Fruit fly (Drosophila melanogaster) whole organism, embryonic: ENCODE measurements around the gene Moe.

ENCODE experiments used
- Adf1 ChIP-seq: fragments of 200-800 bp; sonication (Bioruptor generic); IDR thresholded peaks from 2 replicates; pipeline ENCODE4 v1.3.6; 2022; ENCODE audit warnings: missing biosample characterization, missing genetic modification characterization
- Aef1 ChIP-seq: fragments of 200-800 bp; sonication (Bioruptor generic); IDR thresholded peaks from 3 replicates; pipeline ENCODE4 v1.3.6; 2022; ENCODE audit warnings: missing biosample characterization, missing genetic modification characterization
- CG1024 ChIP-seq: fragments of 200-800 bp; sonication (Bioruptor generic); IDR thresholded peaks from 2 replicates; pipeline ENCODE4 v1.3.6; 2022; ENCODE audit warnings: missing biosample characterization, missing genetic modification characterization
- CG10543 ChIP-seq: fragments of 200-800 bp; sonication (Bioruptor generic); optimal IDR thresholded peaks from 3 replicates; lab custom pipeline; 2017; ENCODE audit warnings: missing biosample characterization, mild to moderate bottlenecking, missing genetic modification characterization, moderate library complexity
- CG11456 ChIP-seq: fragments of 200-800 bp; sonication (Bioruptor generic); IDR thresholded peaks from 3 replicates; pipeline ENCODE4 v1.3.6; 2022; ENCODE audit warnings: missing biosample characterization, missing genetic modification characterization
- CG11504 ChIP-seq: fragments of 200-800 bp; sonication (Bioruptor generic); optimal IDR thresholded peaks from 3 replicates; lab custom pipeline; 2019; ENCODE audit warnings: missing biosample characterization, mild to moderate bottlenecking, missing genetic modification characterization, moderate library complexity
- CG12391 ChIP-seq: fragments of 200-800 bp; sonication (Bioruptor generic); optimal IDR thresholded peaks from 3 replicates; lab custom pipeline; 2018; ENCODE audit warnings: missing biosample characterization, mild to moderate bottlenecking, missing genetic modification characterization, moderate library complexity
- CG15011 ChIP-seq: fragments of 200-800 bp; sonication (Bioruptor generic); optimal IDR thresholded peaks from 3 replicates; lab custom pipeline; 2018; ENCODE audit warnings: missing biosample characterization, mild to moderate bottlenecking, missing genetic modification characterization
- CG1529 ChIP-seq: fragments of 200-800 bp; sonication (Bioruptor generic); optimal IDR thresholded peaks from 3 replicates; lab custom pipeline; 2018; ENCODE audit warnings: missing biosample characterization, missing genetic modification characterization
- CG15601 ChIP-seq: fragments of 200-800 bp; sonication (Bioruptor generic); optimal IDR thresholded peaks from 3 replicates; lab custom pipeline; 2019; ENCODE audit warnings: missing biosample characterization, mild to moderate bottlenecking, missing genetic modification characterization, moderate library complexity
- CG2678 ChIP-seq: fragments of 200-800 bp; sonication (Bioruptor generic); optimal IDR thresholded peaks from 3 replicates; lab custom pipeline; 2019; ENCODE audit warnings: missing biosample characterization, mild to moderate bottlenecking, missing genetic modification characterization, moderate library complexity
- CG2875 ChIP-seq: fragments of 200-800 bp; sonication (Bioruptor generic); optimal IDR thresholded peaks from 2 replicates; lab custom pipeline; 2017; ENCODE audit warnings: missing biosample characterization, mild to moderate bottlenecking, missing genetic modification characterization, missing genetic modification reagents
- CG30020 ChIP-seq: fragments of 200-800 bp; optimal IDR thresholded peaks from 2 replicates; lab custom pipeline; 2019; ENCODE audit warnings: missing biosample characterization, mild to moderate bottlenecking, missing genetic modification characterization, moderate library complexity
- CG3065 ChIP-seq: fragments of 200-800 bp; sonication (Bioruptor generic); optimal IDR thresholded peaks from 2 replicates; lab custom pipeline; 2016; ENCODE audit warnings: missing biosample characterization, missing genetic modification characterization
- CG5180 ChIP-seq: fragments of 200-800 bp; sonication (Bioruptor generic); optimal IDR thresholded peaks from 3 replicates; lab custom pipeline; 2017; ENCODE audit warnings: missing biosample characterization, missing genetic modification characterization, mild to moderate bottlenecking, moderate library complexity, missing genetic modification reagents
- CG8765 ChIP-seq: fragments of 200-800 bp; sonication (Bioruptor generic); IDR thresholded peaks from 2 replicates; pipeline ENCODE4 v1.3.6; 2022; ENCODE audit warnings: missing biosample characterization, missing genetic modification characterization
- Dip3 ChIP-seq: fragments of 200-800 bp; sonication (Bioruptor generic); optimal IDR thresholded peaks from 3 replicates; lab custom pipeline; 2016; ENCODE audit warnings: missing biosample characterization, missing genetic modification characterization
- Eip74EF ChIP-seq, 2 experiments: fragments of 200-800 bp in 1 of 2; fragments of >200 bp in 1 of 2; sonication (Bioruptor generic) in 1 of 2; optimal IDR thresholded peaks; 2 replicates each; lab custom pipeline; 2017 to 2019; ENCODE audit warnings: missing biosample characterization in 2 of 2, missing genetic modification characterization in 2 of 2, mild to moderate bottlenecking in 1 of 2, moderate library complexity in 1 of 2
- Fer2 ChIP-seq: fragments of 200-800 bp; sonication (Bioruptor generic); optimal IDR thresholded peaks from 2 replicates; lab custom pipeline; 2018; ENCODE audit warnings: missing biosample characterization, mild to moderate bottlenecking, missing genetic modification characterization, moderate library complexity
- H2.0 ChIP-seq: fragments of 200-800 bp; sonication (Bioruptor generic); IDR thresholded peaks from 2 replicates; pipeline ENCODE4 v1.3.6; 2022; ENCODE audit warnings: missing biosample characterization, missing genetic modification characterization
- HLH3B ChIP-seq: fragments of 200-800 bp; sonication (Bioruptor generic); IDR thresholded peaks from 2 replicates; pipeline ENCODE4 v1.3.6; 2022; ENCODE audit warnings: missing biosample characterization, missing genetic modification characterization
- HmgZ ChIP-seq: fragments of 200-800 bp; sonication (Bioruptor generic); optimal IDR thresholded peaks from 2 replicates; lab custom pipeline; 2018; ENCODE audit warnings: missing biosample characterization, mild to moderate bottlenecking, missing genetic modification characterization
- Hr39 ChIP-seq: fragments of >200 bp; optimal IDR thresholded peaks from 2 replicates; lab custom pipeline; 2017
- NfI ChIP-seq: fragments of 200-800 bp; sonication (Bioruptor generic); optimal IDR thresholded peaks from 3 replicates; lab custom pipeline; 2018; ENCODE audit warnings: missing biosample characterization, mild to moderate bottlenecking, missing genetic modification characterization, moderate library complexity
- Ptx1 ChIP-seq: fragments of 200-800 bp; sonication (Bioruptor generic); IDR thresholded peaks from 2 replicates; pipeline ENCODE4 v1.3.6; 2022; ENCODE audit warnings: missing biosample characterization, missing genetic modification characterization
- Sry-δ ChIP-seq: fragments of 200-800 bp; sonication (Bioruptor generic); optimal IDR thresholded peaks from 2 replicates; lab custom pipeline; 2016; ENCODE audit warnings: missing biosample characterization, missing genetic modification characterization
- Vsx1 ChIP-seq: fragments of 200-800 bp; sonication (Bioruptor generic); optimal IDR thresholded peaks from 2 replicates; lab custom pipeline; 2017; ENCODE audit warnings: missing biosample characterization, mild to moderate bottlenecking, missing genetic modification characterization, missing genetic modification reagents
- ac ChIP-seq: fragments of 200-800 bp; sonication (Bioruptor generic); optimal IDR thresholded peaks from 3 replicates; lab custom pipeline; 2017; ENCODE audit warnings: missing biosample characterization, mild to moderate bottlenecking, missing genetic modification characterization
- ap ChIP-seq: fragments of 200-800 bp; sonication (Bioruptor generic); IDR thresholded peaks from 2 replicates; pipeline ENCODE4 v1.3.6; 2022; ENCODE audit warnings: missing biosample characterization, missing genetic modification characterization
- bbx ChIP-seq: fragments of 200-800 bp; sonication (Bioruptor generic); IDR thresholded peaks from 2 replicates; pipeline ENCODE4 v1.3.6; 2022; ENCODE audit warnings: missing biosample characterization, missing genetic modification characterization; ENCODE audit not compliant: partially characterized antibody
- bowl ChIP-seq: fragments of 200-800 bp; sonication (Bioruptor generic); IDR thresholded peaks from 2 replicates; pipeline ENCODE4 v1.3.6; 2022; ENCODE audit warnings: missing biosample characterization, missing genetic modification characterization
- da ChIP-seq: fragments of 200-800 bp; sonication (Bioruptor generic); optimal IDR thresholded peaks from 2 replicates; lab custom pipeline; 2016; ENCODE audit warnings: missing biosample characterization, missing genetic modification characterization
- dimm ChIP-seq: fragments of 200-800 bp; sonication (Bioruptor generic); IDR thresholded peaks from 2 replicates; pipeline ENCODE4 v1.3.6; 2022; ENCODE audit warnings: missing biosample characterization, missing genetic modification characterization
- ftz-f1 ChIP-seq: fragments of 200-800 bp; sonication (Bioruptor generic); optimal IDR thresholded peaks from 2 replicates; lab custom pipeline; 2016; ENCODE audit warnings: missing biosample characterization, missing genetic modification characterization
- gro ChIP-seq: fragments of 200-800 bp; sonication (Bioruptor generic); optimal IDR thresholded peaks from 2 replicates; lab custom pipeline; 2016; ENCODE audit warnings: missing biosample characterization, missing genetic modification characterization
- insv ChIP-seq, 2 experiments: fragments of 200-800 bp; sonication (Bioruptor generic); optimal IDR thresholded peaks; 3 replicates each; lab custom pipeline; 2016 to 2018; ENCODE audit warnings: missing biosample characterization in 2 of 2, missing genetic modification characterization in 2 of 2
- lov ChIP-seq, 2 experiments: fragments of 200-800 bp in 1 of 2; fragments of >200 bp in 1 of 2; sonication (Bioruptor generic) in 1 of 2; IDR thresholded peaks in 1 of 2; optimal IDR thresholded peaks in 1 of 2; 2 replicates in 1 of 2; 3 replicates in 1 of 2; pipeline versions ENCODE4 v1.3.6 to Lab custom; 2017 to 2022; ENCODE audit warnings: missing biosample characterization in 1 of 2, missing genetic modification characterization in 1 of 2
- maf-S ChIP-seq: fragments of 200-800 bp; sonication (Bioruptor generic); optimal IDR thresholded peaks from 2 replicates; lab custom pipeline; 2016; ENCODE audit warnings: missing biosample characterization, missing genetic modification characterization
- nerfin-2 ChIP-seq: fragments of 200-800 bp; sonication (Bioruptor generic); IDR thresholded peaks from 2 replicates; pipeline ENCODE4 v1.3.6; 2022; ENCODE audit warnings: missing biosample characterization, missing genetic modification characterization; ENCODE audit not compliant: partially characterized antibody
- prd ChIP-seq, 3 experiments: fragments of >200 bp in 2 of 3; fragments of 200-800 bp in 1 of 3; sonication (Bioruptor generic) in 1 of 3; optimal IDR thresholded peaks in 2 of 3; IDR thresholded peaks in 1 of 3; 2 replicates in 2 of 3; 3 replicates in 1 of 3; pipeline versions ENCODE4 v1.3.6 to Lab custom; 2017 to 2022; ENCODE audit warnings: missing biosample characterization in 1 of 3, missing genetic modification characterization in 1 of 3
- run ChIP-seq: fragments of 200-800 bp; sonication (Bioruptor generic); optimal IDR thresholded peaks from 3 replicates; lab custom pipeline; 2018; ENCODE audit warnings: missing biosample characterization, mild to moderate bottlenecking, missing genetic modification characterization
- schlank ChIP-seq: fragments of 200-800 bp; sonication (Bioruptor generic); optimal IDR thresholded peaks from 2 replicates; lab custom pipeline; 2018; ENCODE audit warnings: missing biosample characterization, mild to moderate bottlenecking, missing genetic modification characterization
- sug ChIP-seq: fragments of 200-800 bp; optimal IDR thresholded peaks from 2 replicates; lab custom pipeline; 2019; ENCODE audit warnings: missing biosample characterization, mild to moderate bottlenecking, missing genetic modification characterization, moderate library complexity
- tgo ChIP-seq: fragments of 200-800 bp; sonication (Bioruptor generic); IDR thresholded peaks from 3 replicates; pipeline ENCODE4 v1.3.6; 2022; ENCODE audit warnings: missing biosample characterization, missing genetic modification characterization
- tna ChIP-seq: fragments of 200-800 bp; sonication (Bioruptor generic); IDR thresholded peaks from 2 replicates; pipeline ENCODE4 v1.3.6; 2022; ENCODE audit warnings: missing biosample characterization, missing genetic modification characterization; ENCODE audit not compliant: partially characterized antibody
- unc-4 ChIP-seq: fragments of 200-800 bp; sonication (Bioruptor generic); IDR thresholded peaks from 2 replicates; pipeline ENCODE4 v1.3.6; 2022; ENCODE audit warnings: missing biosample characterization, missing genetic modification characterization; ENCODE audit not compliant: partially characterized antibody
- vnd ChIP-seq: fragments of 200-800 bp; sonication (Bioruptor generic); IDR thresholded peaks from 3 replicates; pipeline ENCODE4 v1.3.6; 2022; ENCODE audit warnings: missing biosample characterization, missing genetic modification characterization; ENCODE audit not compliant: partially characterized antibody

Moe gene

DNA sequence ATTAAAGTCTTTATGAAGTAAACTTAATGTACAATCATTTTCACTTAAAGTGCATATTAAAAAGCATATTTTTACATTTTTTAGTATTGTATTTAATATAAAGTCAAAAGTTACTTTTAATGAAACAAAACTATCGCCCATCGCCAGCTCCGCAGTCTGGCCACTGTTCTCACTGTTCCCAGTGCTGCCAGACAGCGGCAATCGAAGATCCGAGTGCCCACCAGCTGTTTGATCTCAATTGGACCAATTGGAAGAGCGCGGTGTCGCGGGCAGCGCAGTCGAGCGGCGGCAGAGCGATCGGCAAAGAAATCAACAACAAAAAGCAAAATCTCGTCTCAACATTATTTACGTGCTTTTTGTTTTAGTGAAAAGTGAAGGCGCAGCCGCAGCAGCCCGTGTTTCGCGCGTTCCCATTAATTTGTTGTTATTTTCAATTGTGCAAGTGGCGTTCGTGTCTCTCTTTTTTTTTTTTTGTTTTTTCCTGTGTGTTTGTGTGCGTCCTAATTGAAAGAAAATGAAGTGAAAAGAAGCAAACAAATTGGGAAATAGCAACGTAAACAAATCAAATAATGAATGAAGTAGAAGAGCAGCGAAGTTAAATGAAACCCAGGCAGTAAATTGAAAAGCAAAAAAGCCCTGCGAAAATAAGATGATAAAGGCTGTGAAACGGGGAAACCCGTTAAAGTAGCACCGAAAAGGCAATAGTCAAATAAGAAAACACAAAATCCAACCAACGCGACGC lies 8.8 kb upstream of the Moe start, which contains the start of gene rdgA (continued):
- TF ChIP-seq HmgZ, result no peak
- TF ChIP-seq H2.0 (GFP tag; lab: Robert Waterston, UW), result peak; percentile 26; the same call in 1 of the 2 replicates
- TF ChIP-seq vnd, result peak; percentile 37; the same call in 2 of the 3 replicates
- TF ChIP-seq CG2678 (tag; lab: Kevin White, UChicago), result peak; percentile 8
- no peak for TF ChIP-seq dimm
- no peak for TF ChIP-seq da (GFP tag; lab: Kevin White, UChicago)
- no peak for TF ChIP-seq maf-S (GFP tag; lab: Kevin White, UChicago)
- peak; percentile 43 for TF ChIP-seq sug (tag; lab: Kevin White, UChicago)
- peak; percentile 33 for TF ChIP-seq CG10543 (GFP tag; lab: Kevin White, UChicago)
- TF ChIP-seq bowl (GFP tag; lab: Robert Waterston, UW), result no peak
- peak; percentile 93 for TF ChIP-seq Adf1 (GFP tag; lab: Robert Waterston, UW)
- TF ChIP-seq tgo (GFP tag; lab: Robert Waterston, UW), result peak; percentile 31; the same call in 1 of the 3 replicates
- TF ChIP-seq insv (GFP tag; optimal IDR thresholded peaks at IDR 0.05; lab: Kevin White, UChicago), result peak; percentile 71 to 96
- no peak for TF ChIP-seq schlank (tag; lab: Kevin White, UChicago)
- TF ChIP-seq lov (optimal IDR thresholded peaks at IDR 0.05; lab: Kevin White, UChicago), result no peak
- no peak for TF ChIP-seq lov (GFP tag; IDR thresholded peaks at IDR 0.05; lab: Robert Waterston, UW)
- peak; percentile 33 for TF ChIP-seq NfI (GFP tag; lab: Kevin White, UChicago)
- no peak for TF ChIP-seq Vsx1 (GFP tag; lab: Kevin White, UChicago)
- no peak for TF ChIP-seq CG15601 (tag; lab: Kevin White, UChicago)
- TF ChIP-seq CG2875 (GFP tag; lab: Kevin White, UChicago), result no peak
- TF ChIP-seq HLH3B (GFP tag; lab: Robert Waterston, UW), result peak; percentile 50; the same call in 1 of the 2 replicates
- TF ChIP-seq CG30020 (tag; lab: Kevin White, UChicago), result no peak
- TF ChIP-seq nerfin-2 (GFP tag; lab: Robert Waterston, UW), result no peak
- TF ChIP-seq Dip3 (GFP tag; lab: Kevin White, UChicago), result peak; percentile 10
- TF ChIP-seq Aef1 (GFP tag; lab: Robert Waterston, UW), result peak; percentile 38; the same call in 1 of the 3 replicates
- TF ChIP-seq ftz-f1 (GFP tag; lab: Kevin White, UChicago), result no peak
- no peak for TF ChIP-seq CG5180 (GFP tag; lab: Kevin White, UChicago)
- no peak for TF ChIP-seq prd (optimal IDR thresholded peaks at IDR 0.05; lab: Kevin White, UChicago)
- peak; percentile 56; the same call in 2 of the 3 replicates for TF ChIP-seq prd (GFP tag; IDR thresholded peaks at IDR 0.05; lab: Robert Waterston, UW)
- no peak for TF ChIP-seq ac (GFP tag; lab: Kevin White, UChicago)
- TF ChIP-seq ap (GFP tag; lab: Robert Waterston, UW), result no peak
- TF ChIP-seq CG3065, result no peak
- peak; percentile 31; the same call in 1 of the 2 replicates for TF ChIP-seq unc-4 (GFP tag; lab: Robert Waterston, UW)
- no peak for TF ChIP-seq CG1529 (GFP tag; lab: Kevin White, UChicago)
- TF ChIP-seq CG12391, result peak; percentile 8
- TF ChIP-seq gro (GFP tag; lab: Kevin White, UChicago), result no peak
- peak; percentile 51 for TF ChIP-seq bbx (GFP tag; lab: Robert Waterston, UW)
- TF ChIP-seq CG11456, result no peak; the same call in 2 of the 3 replicates
- TF ChIP-seq Ptx1 (GFP tag; lab: Robert Waterston, UW), result peak; percentile 53; the same call in 1 of the 2 replicates
- TF ChIP-seq CG8765, result no peak
- TF ChIP-seq CG11504 (tag; lab: Kevin White, UChicago), result no peak
- 0 out of 2 replicates have a peak, but pooled peaks have one; percentile 32 for TF ChIP-seq CG1024
- no peak for TF ChIP-seq Hr39 (lab: Kevin White, UChicago)
- TF ChIP-seq Sry-δ, result peak; percentile 72
- TF ChIP-seq Eip74EF (GFP tag; optimal IDR thresholded peaks at IDR 0.05; lab: Kevin White, UChicago), result no peak
- TF ChIP-seq CG15011 (GFP tag; lab: Kevin White, UChicago), result no peak
- TF ChIP-seq tna (GFP tag; lab: Robert Waterston, UW), result no peak
- TF ChIP-seq Fer2, result no peak
- no peak for TF ChIP-seq run (tag; lab: Kevin White, UChicago)
